Fruit fly (Drosophila melanogaster) whole organism, embryonic: ENCODE data around the gene CG31244.

Experiments
- Adf1 ChIP-seq: fragments of 200-800 bp; sonication (Bioruptor generic); IDR thresholded peaks from 2 replicates; pipeline ENCODE4 v1.3.6; 2022; ENCODE audit warnings: missing biosample characterization, missing genetic modification characterization
- B-H1 ChIP-seq: fragments of 200-800 bp; sonication (Bioruptor generic); IDR thresholded peaks from 3 replicates; pipeline ENCODE4 v1.3.6; 2022; ENCODE audit warnings: missing biosample characterization, missing genetic modification characterization
- CG10366 ChIP-seq: fragments of 200-800 bp; sonication (Bioruptor generic); IDR thresholded peaks from 2 replicates; pipeline ENCODE4 v1.3.6; 2022; ENCODE audit warnings: missing biosample characterization, missing genetic modification characterization
- CG10462 ChIP-seq: fragments of 200-800 bp; sonication (Bioruptor generic); optimal IDR thresholded peaks from 2 replicates; lab custom pipeline; 2016; ENCODE audit warnings: missing biosample characterization, missing genetic modification characterization
- CG14014 ChIP-seq: fragments of 200-800 bp; sonication (Bioruptor generic); IDR thresholded peaks from 2 replicates; pipeline ENCODE4 v1.3.6; 2022; ENCODE audit warnings: missing biosample characterization, missing genetic modification characterization
- CG15479 ChIP-seq: fragments of 200-800 bp; sonication (Bioruptor generic); optimal IDR thresholded peaks from 3 replicates; lab custom pipeline; 2019; ENCODE audit warnings: missing biosample characterization, mild to moderate bottlenecking, missing genetic modification characterization, moderate library complexity
- CG2116 ChIP-seq: fragments of 200-800 bp; sonication (Bioruptor generic); optimal IDR thresholded peaks from 3 replicates; lab custom pipeline; 2018; ENCODE audit warnings: missing biosample characterization, mild to moderate bottlenecking, missing genetic modification characterization
- CG2202 ChIP-seq: fragments of 200-800 bp; sonication (Bioruptor generic); optimal IDR thresholded peaks from 2 replicates; lab custom pipeline; 2018; ENCODE audit warnings: missing biosample characterization, mild to moderate bottlenecking, missing genetic modification characterization
- CG43689 ChIP-seq: fragments of 200-800 bp; sonication (Bioruptor generic); IDR thresholded peaks from 2 replicates; pipeline ENCODE4 v1.3.6; 2022; ENCODE audit warnings: missing biosample characterization, missing genetic modification characterization
- CG6683 ChIP-seq: fragments of 200-800 bp; sonication (Bioruptor generic); optimal IDR thresholded peaks from 2 replicates; lab custom pipeline; 2017; ENCODE audit warnings: missing biosample characterization, mild to moderate bottlenecking, missing genetic modification characterization, missing genetic modification reagents
- CG8924 ChIP-seq: fragments of 200-800 bp; optimal IDR thresholded peaks from 3 replicates; lab custom pipeline; 2019; ENCODE audit warnings: missing biosample characterization, mild to moderate bottlenecking, missing genetic modification characterization, moderate library complexity
- CG9215 ChIP-seq: fragments of 200-800 bp; sonication (Bioruptor generic); IDR thresholded peaks from 2 replicates; pipeline ENCODE4 v1.3.6; 2022; ENCODE audit warnings: missing biosample characterization, missing genetic modification characterization
- D ChIP-seq, 2 experiments: fragments of 200-800 bp in 1 of 2; fragments of >200 bp in 1 of 2; sonication (Bioruptor generic) in 1 of 2; optimal IDR thresholded peaks; 2 replicates in 1 of 2; 3 replicates in 1 of 2; lab custom pipeline; 2017; ENCODE audit warnings: mild to moderate bottlenecking in 1 of 2, missing biosample characterization in 1 of 2, missing genetic modification characterization in 1 of 2, missing genetic modification reagents in 1 of 2
- Dref ChIP-seq: fragments of 200-800 bp; sonication (Bioruptor generic); IDR thresholded peaks from 2 replicates; pipeline ENCODE4 v1.3.6; 2022; ENCODE audit warnings: missing biosample characterization, missing genetic modification characterization
- Fer3 ChIP-seq: fragments of 200-800 bp; sonication (Bioruptor generic); optimal IDR thresholded peaks from 2 replicates; lab custom pipeline; 2018; ENCODE audit warnings: missing biosample characterization, mild to moderate bottlenecking, missing genetic modification characterization, moderate library complexity
- Kr ChIP-seq: fragments of 200-800 bp; sonication (Bioruptor generic); optimal IDR thresholded peaks from 2 replicates; lab custom pipeline; 2017; ENCODE audit warnings: missing biosample characterization, mild to moderate bottlenecking, missing genetic modification characterization
- NC2α ChIP-seq: fragments of 200-800 bp; sonication (Bioruptor generic); optimal IDR thresholded peaks from 2 replicates; lab custom pipeline; 2016; ENCODE audit warnings: missing biosample characterization, missing genetic modification characterization
- Neu2 ChIP-seq: fragments of 200-800 bp; sonication (Bioruptor generic); optimal IDR thresholded peaks from 3 replicates; lab custom pipeline; 2016; ENCODE audit warnings: missing biosample characterization, missing genetic modification characterization, borderline replicate concordance
- PHDP ChIP-seq: fragments of 200-800 bp; sonication (Bioruptor generic); optimal IDR thresholded peaks from 3 replicates; lab custom pipeline; 2018; ENCODE audit warnings: missing biosample characterization, mild to moderate bottlenecking, missing genetic modification characterization, moderate library complexity
- ac ChIP-seq: fragments of 200-800 bp; sonication (Bioruptor generic); optimal IDR thresholded peaks from 3 replicates; lab custom pipeline; 2017; ENCODE audit warnings: missing biosample characterization, mild to moderate bottlenecking, missing genetic modification characterization
- amos ChIP-seq: fragments of 200-800 bp; sonication (Bioruptor generic); IDR thresholded peaks from 2 replicates; pipeline ENCODE4 v1.3.6; 2022; ENCODE audit warnings: missing biosample characterization, missing genetic modification characterization; ENCODE audit not compliant: partially characterized antibody
- cad ChIP-seq: fragments of >200 bp; optimal IDR thresholded peaks from 2 replicates; lab custom pipeline; 2017; ENCODE audit warnings: missing biosample characterization, missing genetic modification characterization
- crc ChIP-seq: fragments of 200-800 bp; sonication (Bioruptor generic); optimal IDR thresholded peaks from 2 replicates; lab custom pipeline; 2016; ENCODE audit warnings: missing biosample characterization, missing genetic modification characterization
- croc ChIP-seq: fragments of 200-800 bp; sonication (Bioruptor generic); conservative IDR thresholded peaks from 3 replicates; pipeline ENCODE4 v1.3.6; 2022; ENCODE audit warnings: missing biosample characterization, missing genetic modification characterization
- dati ChIP-seq: fragments of 200-800 bp; sonication (Bioruptor generic); IDR thresholded peaks from 2 replicates; pipeline ENCODE4 v1.3.6; 2022; ENCODE audit warnings: missing biosample characterization, missing genetic modification characterization
- dmrt99B ChIP-seq: fragments of 200-800 bp; sonication (Bioruptor generic); optimal IDR thresholded peaks from 2 replicates; lab custom pipeline; 2018; ENCODE audit warnings: missing biosample characterization, mild to moderate bottlenecking, missing genetic modification characterization, moderate library complexity
- ftz-f1 ChIP-seq: fragments of 200-800 bp; sonication (Bioruptor generic); optimal IDR thresholded peaks from 2 replicates; lab custom pipeline; 2016; ENCODE audit warnings: missing biosample characterization, missing genetic modification characterization
- gcm ChIP-seq: fragments of 200-800 bp; sonication (Bioruptor generic); optimal IDR thresholded peaks from 2 replicates; lab custom pipeline; 2019; ENCODE audit warnings: missing biosample characterization, mild to moderate bottlenecking, missing genetic modification characterization, moderate library complexity
- grn ChIP-seq: fragments of 200-800 bp; sonication (Bioruptor generic); optimal IDR thresholded peaks from 3 replicates; lab custom pipeline; 2017; ENCODE audit warnings: missing biosample characterization, missing genetic modification characterization
- gt ChIP-seq: fragments of 200-800 bp; sonication (Bioruptor generic); IDR thresholded peaks from 2 replicates; pipeline ENCODE4 v1.3.6; 2022; ENCODE audit warnings: missing biosample characterization, missing genetic modification characterization
- hth ChIP-seq: fragments of >200 bp; optimal IDR thresholded peaks from 2 replicates; lab custom pipeline; 2017; ENCODE audit warnings: inconsistent platforms
- insv ChIP-seq, 2 experiments: fragments of 200-800 bp; sonication (Bioruptor generic); optimal IDR thresholded peaks; 3 replicates each; lab custom pipeline; 2016 to 2018; ENCODE audit warnings: missing biosample characterization in 2 of 2, missing genetic modification characterization in 2 of 2
- ken ChIP-seq: fragments of 200-800 bp; sonication (Bioruptor generic); IDR thresholded peaks from 3 replicates; pipeline ENCODE4 v1.3.6; 2022; ENCODE audit warnings: missing biosample characterization, missing genetic modification characterization
- kni ChIP-seq: fragments of 200-800 bp; sonication (Bioruptor generic); optimal IDR thresholded peaks from 3 replicates; lab custom pipeline; 2017; ENCODE audit warnings: mild to moderate bottlenecking, missing biosample characterization, missing genetic modification reagents, missing genetic modification characterization
- prd ChIP-seq, 3 experiments: fragments of >200 bp in 2 of 3; fragments of 200-800 bp in 1 of 3; sonication (Bioruptor generic) in 1 of 3; optimal IDR thresholded peaks in 2 of 3; IDR thresholded peaks in 1 of 3; 2 replicates in 2 of 3; 3 replicates in 1 of 3; pipeline versions ENCODE4 v1.3.6 to Lab custom; 2017 to 2022; ENCODE audit warnings: missing biosample characterization in 1 of 3, missing genetic modification characterization in 1 of 3
- pros ChIP-seq: fragments of 200-800 bp; sonication (Bioruptor generic); optimal IDR thresholded peaks from 3 replicates; lab custom pipeline; 2019; ENCODE audit warnings: missing biosample characterization, mild to moderate bottlenecking, missing genetic modification characterization, moderate library complexity
- row ChIP-seq: fragments of 200-800 bp; sonication (Bioruptor generic); IDR thresholded peaks from 3 replicates; pipeline ENCODE4 v1.3.6; 2022; ENCODE audit warnings: missing biosample characterization, missing genetic modification characterization
- run ChIP-seq: fragments of 200-800 bp; sonication (Bioruptor generic); optimal IDR thresholded peaks from 3 replicates; lab custom pipeline; 2018; ENCODE audit warnings: missing biosample characterization, mild to moderate bottlenecking, missing genetic modification characterization
- salm ChIP-seq: fragments of 200-800 bp; sonication (Bioruptor generic); optimal IDR thresholded peaks from 2 replicates; lab custom pipeline; 2018; ENCODE audit warnings: missing biosample characterization, mild to moderate bottlenecking, missing genetic modification characterization
- scrt ChIP-seq: fragments of 200-800 bp; sonication (Bioruptor generic); optimal IDR thresholded peaks from 2 replicates; lab custom pipeline; 2018; ENCODE audit warnings: missing biosample characterization, mild to moderate bottlenecking, missing genetic modification characterization, moderate library complexity
- sd ChIP-seq: fragments of 200-800 bp; sonication (Bioruptor generic); optimal IDR thresholded peaks from 3 replicates; lab custom pipeline; 2018; ENCODE audit warnings: missing biosample characterization, mild to moderate bottlenecking, missing genetic modification characterization, moderate library complexity
- sisA ChIP-seq: fragments of 200-800 bp; sonication (Bioruptor generic); IDR thresholded peaks from 2 replicates; pipeline ENCODE4 v1.3.6; 2022; ENCODE audit warnings: missing biosample characterization, missing genetic modification characterization
- slou ChIP-seq: fragments of 200-800 bp; sonication (Bioruptor generic); optimal IDR thresholded peaks from 3 replicates; lab custom pipeline; 2016; ENCODE audit warnings: missing biosample characterization, missing genetic modification characterization
- sna ChIP-seq: fragments of 200-800 bp; sonication (Bioruptor generic); IDR thresholded peaks from 2 replicates; pipeline ENCODE4 v1.3.6; 2022; ENCODE audit warnings: missing biosample characterization, missing genetic modification characterization; ENCODE audit not compliant: partially characterized antibody
- ssp ChIP-seq: fragments of 200-800 bp; sonication (Bioruptor generic); IDR thresholded peaks from 2 replicates; pipeline ENCODE4 v1.3.6; 2022; ENCODE audit warnings: missing biosample characterization, missing genetic modification characterization
- tll ChIP-seq, 2 experiments: fragments of 200-800 bp in 1 of 2; fragments of >200 bp in 1 of 2; sonication (Bioruptor generic) in 1 of 2; optimal IDR thresholded peaks; 2 replicates each; lab custom pipeline; 2017 to 2019; ENCODE audit warnings: missing biosample characterization in 2 of 2, missing genetic modification characterization in 2 of 2, mild to moderate bottlenecking in 1 of 2, moderate library complexity in 1 of 2
- twi ChIP-seq: fragments of 200-800 bp; optimal IDR thresholded peaks from 2 replicates; lab custom pipeline; 2019; ENCODE audit warnings: missing biosample characterization, mild to moderate bottlenecking, missing genetic modification characterization, moderate library complexity
- zen ChIP-seq: fragments of 200-800 bp; sonication (Bioruptor generic); optimal IDR thresholded peaks from 3 replicates; lab custom pipeline; 2018; ENCODE audit warnings: missing biosample characterization, mild to moderate bottlenecking, missing genetic modification characterization, moderate library complexity

CG31244 gene

DNA sequence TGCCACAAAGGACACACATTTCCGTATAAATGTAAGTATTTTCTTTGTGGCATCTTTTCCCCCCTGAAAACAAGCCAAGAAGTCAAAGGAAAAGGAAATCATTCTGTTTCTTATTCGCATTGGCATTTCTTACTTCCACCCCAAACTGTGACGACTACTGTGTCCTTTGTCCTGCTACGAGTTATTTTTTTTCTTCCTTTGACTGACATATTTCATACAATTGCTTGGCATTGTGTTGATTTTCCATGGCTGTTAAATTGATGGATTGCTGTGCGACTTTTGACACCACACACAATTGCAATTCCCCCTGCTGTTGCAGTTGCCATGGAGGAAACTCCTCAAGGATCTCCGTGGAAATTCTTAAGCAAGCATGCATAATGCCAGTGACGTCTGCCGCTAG, 46.2 kb downstream of the CG31244 start:
- peak; percentile 25 for TF ChIP-seq hth (lab: Kevin White, UChicago)
- no peak for TF ChIP-seq prd (optimal IDR thresholded peaks at IDR 0.05; lab: Kevin White, UChicago)
- peak; percentile 9; the same call in 1 of the 3 replicates for TF ChIP-seq prd (GFP tag; IDR thresholded peaks at IDR 0.05; lab: Robert Waterston, UW)
- peak; percentile 89 for TF ChIP-seq D (optimal IDR thresholded peaks at IDR 0.05; lab: Kevin White, UChicago)
- TF ChIP-seq D (GFP tag; optimal IDR thresholded peaks at IDR 0.05; lab: Kevin White, UChicago), result no peak
- TF ChIP-seq ssp (GFP tag; lab: Robert Waterston, UW), result no peak
- TF ChIP-seq Fer3, result no peak
- TF ChIP-seq dati (GFP tag; lab: Robert Waterston, UW), result no peak
- peak; percentile 57 for TF ChIP-seq pros
- peak; percentile 21 for TF ChIP-seq zen (tag; lab: Kevin White, UChicago)
- no peak for TF ChIP-seq CG2202 (tag; lab: Kevin White, UChicago)
- no peak for TF ChIP-seq Adf1
- TF ChIP-seq crc (GFP tag; lab: Kevin White, UChicago), result no peak
- TF ChIP-seq CG9215 (GFP tag; lab: Robert Waterston, UW), result no peak
- no peak for TF ChIP-seq NC2α (GFP tag; lab: Kevin White, UChicago)
- no peak for TF ChIP-seq gt (GFP tag; lab: Robert Waterston, UW)
- no peak for TF ChIP-seq B-H1 (GFP tag; lab: Robert Waterston, UW)
- no peak for TF ChIP-seq gcm
- TF ChIP-seq cad, result peak; percentile 19
- no peak for TF ChIP-seq ftz-f1 (GFP tag; lab: Kevin White, UChicago)
- no peak for TF ChIP-seq slou (GFP tag; lab: Kevin White, UChicago)
- TF ChIP-seq CG8924 (tag; lab: Kevin White, UChicago), result no peak
- TF ChIP-seq tll (GFP tag; optimal IDR thresholded peaks at IDR 0.05; lab: Kevin White, UChicago), result peak in 1 of 2 experiments; percentile 71
- no peak for TF ChIP-seq sisA (GFP tag; lab: Robert Waterston, UW)
- no peak for TF ChIP-seq CG10462 (GFP tag; lab: Kevin White, UChicago)
- no peak for TF ChIP-seq sd (tag; lab: Kevin White, UChicago)

- TF ChIP-seq croc (GFP tag; lab: Robert Waterston, UW) (no peak), cad (peak; percentile 67), PHDP (tag; lab: Kevin White, UChicago) (no peak), kni (GFP tag; lab: Kevin White, UChicago) (peak; percentile 67), CG43689 (GFP tag; lab: Robert Waterston, UW) (no peak), ac (GFP tag; lab: Kevin White, UChicago) (peak; percentile 60), zen (tag; lab: Kevin White, UChicago) (peak; percentile 64), amos (peak; percentile 10; the same call in 1 of the 2 replicates), run (tag; lab: Kevin White, UChicago) (no peak), CG10366 (no peak), twi (tag; lab: Kevin White, UChicago) (peak; percentile 97), sna (GFP tag; lab: Robert Waterston, UW) (no peak), grn (GFP tag; lab: Kevin White, UChicago) (peak; percentile 30), Neu2 (peak; percentile 48), salm (tag; lab: Kevin White, UChicago) (no peak), CG2116 (GFP tag; lab: Kevin White, UChicago) (no peak), dmrt99B (tag; lab: Kevin White, UChicago) (no peak), scrt (GFP tag; lab: Kevin White, UChicago) (no peak), CG6683 (GFP tag; lab: Kevin White, UChicago) (no peak), pros (peak; percentile 28), ken (GFP tag; lab: Robert Waterston, UW) (no peak), Kr (GFP tag; lab: Kevin White, UChicago) (peak; percentile 31), D (optimal IDR thresholded peaks at IDR 0.05; lab: Kevin White, UChicago) (peak; percentile 92), D (GFP tag; optimal IDR thresholded peaks at IDR 0.05; lab: Kevin White, UChicago) (no peak), CG15479 (GFP tag; lab: Kevin White, UChicago) (peak; percentile 89), tll (GFP tag; optimal IDR thresholded peaks at IDR 0.05; lab: Kevin White, UChicago) (peak in 1 of 2 experiments; percentile 80), insv (GFP tag; optimal IDR thresholded peaks at IDR 0.05; lab: Kevin White, UChicago) (peak in 1 of 2 experiments; percentile 5), CG14014 (no peak), Dref (no peak), row (GFP tag; lab: Robert Waterston, UW) (no peak)
Observed at dm6 chr3R:19350375-19350943, 47.9 kb downstream of the CG31244 start.
